Fruit fly (Drosophila melanogaster) whole organism, embryonic: ENCODE measurements around the gene CG15027.

ENCODE experiments used
- Atf3 ChIP-seq: fragments of 200-800 bp; sonication (Bioruptor generic); optimal IDR thresholded peaks from 3 replicates; lab custom pipeline; 2016; ENCODE audit warnings: missing biosample characterization, missing genetic modification characterization
- Bdp1 ChIP-seq: fragments of 200-800 bp; sonication (Bioruptor generic); optimal IDR thresholded peaks from 3 replicates; lab custom pipeline; 2016; ENCODE audit warnings: missing biosample characterization, missing genetic modification characterization
- BtbVII ChIP-seq: fragments of 200-800 bp; sonication (Bioruptor generic); optimal IDR thresholded peaks from 3 replicates; lab custom pipeline; 2017; ENCODE audit warnings: missing biosample characterization, mild to moderate bottlenecking, missing genetic modification characterization
- CG10654 ChIP-seq: fragments of 200-800 bp; sonication (Bioruptor generic); optimal IDR thresholded peaks from 2 replicates; lab custom pipeline; 2016; ENCODE audit warnings: missing biosample characterization, missing genetic modification characterization
- CG11695 ChIP-seq: fragments of 200-800 bp; sonication (Bioruptor generic); IDR thresholded peaks from 3 replicates; pipeline ENCODE4 v1.3.6; 2022; ENCODE audit warnings: missing biosample characterization, missing genetic modification characterization
- CG12236 ChIP-seq: fragments of 200-800 bp; sonication (Bioruptor generic); optimal IDR thresholded peaks from 2 replicates; lab custom pipeline; 2016; ENCODE audit warnings: missing biosample characterization, missing genetic modification characterization
- CG13287 ChIP-seq: fragments of 200-800 bp; sonication (Bioruptor generic); IDR thresholded peaks from 2 replicates; pipeline ENCODE4 v1.3.6; 2022; ENCODE audit warnings: missing biosample characterization, missing genetic modification characterization; ENCODE audit not compliant: partially characterized antibody
- CG15696 ChIP-seq: fragments of 200-800 bp; sonication (Bioruptor generic); optimal IDR thresholded peaks from 2 replicates; lab custom pipeline; 2019; ENCODE audit warnings: missing biosample characterization, mild to moderate bottlenecking, missing genetic modification characterization, moderate library complexity
- CG1603 ChIP-seq: fragments of 200-800 bp; sonication (Bioruptor generic); optimal IDR thresholded peaks from 2 replicates; lab custom pipeline; 2019; ENCODE audit warnings: missing biosample characterization, mild to moderate bottlenecking, missing genetic modification characterization, moderate library complexity
- CG2120 ChIP-seq: fragments of 200-800 bp; sonication (Bioruptor generic); optimal IDR thresholded peaks from 3 replicates; lab custom pipeline; 2016; ENCODE audit warnings: missing biosample characterization, missing genetic modification characterization
- CG31441 ChIP-seq: fragments of 200-800 bp; sonication (Bioruptor generic); IDR thresholded peaks from 2 replicates; pipeline ENCODE4 v1.3.6; 2022; ENCODE audit warnings: missing biosample characterization, missing genetic modification characterization
- CG3163 ChIP-seq: fragments of 200-800 bp; sonication (Bioruptor generic); optimal IDR thresholded peaks from 3 replicates; lab custom pipeline; 2016; ENCODE audit warnings: missing biosample characterization, missing genetic modification characterization
- CG3847 ChIP-seq: fragments of 200-800 bp; sonication (Bioruptor generic); IDR thresholded peaks from 2 replicates; pipeline ENCODE4 v1.3.6; 2022; ENCODE audit warnings: missing biosample characterization, missing genetic modification characterization
- CG5180 ChIP-seq: fragments of 200-800 bp; sonication (Bioruptor generic); optimal IDR thresholded peaks from 3 replicates; lab custom pipeline; 2017; ENCODE audit warnings: missing biosample characterization, missing genetic modification characterization, mild to moderate bottlenecking, moderate library complexity, missing genetic modification reagents
- CG6765 ChIP-seq: fragments of 200-800 bp; sonication (Bioruptor generic); optimal IDR thresholded peaks from 3 replicates; lab custom pipeline; 2017; ENCODE audit warnings: missing biosample characterization, mild to moderate bottlenecking, missing genetic modification characterization
- CG7372 ChIP-seq: fragments of 200-800 bp; sonication (Bioruptor generic); IDR thresholded peaks from 2 replicates; pipeline ENCODE4 v1.3.6; 2022; ENCODE audit warnings: missing biosample characterization, missing genetic modification characterization
- CG8089 ChIP-seq: fragments of 200-800 bp; sonication (Bioruptor generic); optimal IDR thresholded peaks from 3 replicates; lab custom pipeline; 2016; ENCODE audit warnings: missing biosample characterization, missing genetic modification characterization
- CG9727 ChIP-seq: fragments of 200-800 bp; sonication (Bioruptor generic); optimal IDR thresholded peaks from 3 replicates; lab custom pipeline; 2017; ENCODE audit warnings: missing biosample characterization, mild to moderate bottlenecking, missing genetic modification characterization
- CG9797 ChIP-seq: fragments of 200-800 bp; sonication (Bioruptor generic); optimal IDR thresholded peaks from 3 replicates; lab custom pipeline; 2018; ENCODE audit warnings: missing biosample characterization, mild to moderate bottlenecking, missing genetic modification characterization
- CG9876 ChIP-seq: fragments of 200-800 bp; sonication (Bioruptor generic); optimal IDR thresholded peaks from 2 replicates; lab custom pipeline; 2016; ENCODE audit warnings: missing biosample characterization, missing genetic modification characterization
- CrebB ChIP-seq: fragments of 200-800 bp; sonication (Bioruptor generic); optimal IDR thresholded peaks from 3 replicates; lab custom pipeline; 2018; ENCODE audit warnings: missing biosample characterization, mild to moderate bottlenecking, missing genetic modification characterization
- Doc2 ChIP-seq: fragments of 200-800 bp; sonication (Bioruptor generic); IDR thresholded peaks from 2 replicates; pipeline ENCODE4 v1.3.6; 2022; ENCODE audit warnings: missing biosample characterization, missing genetic modification characterization
- E2f2 ChIP-seq: fragments of 200-800 bp; sonication (Bioruptor generic); IDR thresholded peaks from 2 replicates; pipeline ENCODE4 v1.3.6; 2022; ENCODE audit warnings: missing biosample characterization, missing genetic modification characterization
- H15 ChIP-seq: fragments of 200-800 bp; sonication (Bioruptor generic); IDR thresholded peaks from 3 replicates; pipeline ENCODE4 v1.3.6; 2022; ENCODE audit warnings: missing biosample characterization, missing genetic modification characterization
- HHEX ChIP-seq: fragments of 200-800 bp; sonication (Bioruptor generic); optimal IDR thresholded peaks from 3 replicates; lab custom pipeline; 2017; ENCODE audit warnings: missing biosample characterization, mild to moderate bottlenecking, missing genetic modification characterization, missing genetic modification reagents
- HmgZ ChIP-seq: fragments of 200-800 bp; sonication (Bioruptor generic); optimal IDR thresholded peaks from 2 replicates; lab custom pipeline; 2018; ENCODE audit warnings: missing biosample characterization, mild to moderate bottlenecking, missing genetic modification characterization
- Hr3 ChIP-seq: fragments of 200-800 bp; sonication (Bioruptor generic); optimal IDR thresholded peaks from 3 replicates; lab custom pipeline; 2016; ENCODE audit warnings: missing biosample characterization, missing genetic modification characterization
- Hr39 ChIP-seq: fragments of >200 bp; optimal IDR thresholded peaks from 2 replicates; lab custom pipeline; 2017
- Lim3 ChIP-seq: fragments of 200-800 bp; sonication (Bioruptor generic); IDR thresholded peaks from 2 replicates; pipeline ENCODE4 v1.3.6; 2022; ENCODE audit warnings: missing biosample characterization, missing genetic modification characterization
- Opbp ChIP-seq: fragments of 200-800 bp; sonication (Bioruptor generic); IDR thresholded peaks from 3 replicates; pipeline ENCODE4 v1.3.6; 2022; ENCODE audit warnings: missing biosample characterization, missing genetic modification characterization; ENCODE audit not compliant: partially characterized antibody
- Optix ChIP-seq: fragments of 200-800 bp; sonication (Bioruptor generic); IDR thresholded peaks from 3 replicates; pipeline ENCODE4 v1.3.6; 2022; ENCODE audit warnings: missing biosample characterization, missing genetic modification characterization
- Ptx1 ChIP-seq: fragments of 200-800 bp; sonication (Bioruptor generic); IDR thresholded peaks from 2 replicates; pipeline ENCODE4 v1.3.6; 2022; ENCODE audit warnings: missing biosample characterization, missing genetic modification characterization
- Sin3A ChIP-seq: fragments of >200 bp; optimal IDR thresholded peaks from 2 replicates; lab custom pipeline; 2018
- Six4 ChIP-seq: fragments of 200-800 bp; sonication (Bioruptor generic); optimal IDR thresholded peaks from 2 replicates; lab custom pipeline; 2016; ENCODE audit warnings: missing biosample characterization, missing genetic modification characterization
- Spps ChIP-seq: fragments of 200-800 bp; sonication (Bioruptor generic); optimal IDR thresholded peaks from 2 replicates; lab custom pipeline; 2018; ENCODE audit warnings: missing biosample characterization, mild to moderate bottlenecking, missing genetic modification characterization
- Ssrp ChIP-seq: fragments of 200-800 bp; sonication (Bioruptor generic); optimal IDR thresholded peaks from 2 replicates; lab custom pipeline; 2018; ENCODE audit warnings: missing biosample characterization, mild to moderate bottlenecking, missing genetic modification characterization, moderate library complexity
- br ChIP-seq: fragments of >200 bp; optimal IDR thresholded peaks from 2 replicates; lab custom pipeline; 2017
- crc ChIP-seq: fragments of 200-800 bp; sonication (Bioruptor generic); optimal IDR thresholded peaks from 2 replicates; lab custom pipeline; 2016; ENCODE audit warnings: missing biosample characterization, missing genetic modification characterization
- fd102C ChIP-seq: fragments of 200-800 bp; sonication (Bioruptor generic); optimal IDR thresholded peaks from 2 replicates; lab custom pipeline; 2018; ENCODE audit warnings: missing biosample characterization, mild to moderate bottlenecking, missing genetic modification characterization, moderate library complexity
- ham ChIP-seq: fragments of 200-800 bp; sonication (Bioruptor generic); IDR thresholded peaks from 2 replicates; pipeline ENCODE4 v1.3.6; 2022; ENCODE audit warnings: missing biosample characterization, missing genetic modification characterization
- hb ChIP-seq: fragments of 200-800 bp; sonication (Bioruptor generic); IDR thresholded peaks from 3 replicates; pipeline ENCODE4 v1.3.6; 2022; ENCODE audit warnings: missing biosample characterization, missing genetic modification characterization; ENCODE audit not compliant: partially characterized antibody
- her ChIP-seq: fragments of 200-800 bp; sonication (Bioruptor generic); optimal IDR thresholded peaks from 2 replicates; lab custom pipeline; 2016; ENCODE audit warnings: missing biosample characterization, missing genetic modification characterization
- hth ChIP-seq: fragments of >200 bp; optimal IDR thresholded peaks from 2 replicates; lab custom pipeline; 2017; ENCODE audit warnings: inconsistent platforms
- inv ChIP-seq: fragments of 200-800 bp; sonication (Bioruptor generic); IDR thresholded peaks from 2 replicates; pipeline ENCODE4 v1.3.6; 2022; ENCODE audit warnings: missing biosample characterization, missing genetic modification characterization; ENCODE audit not compliant: partially characterized antibody
- nau ChIP-seq: fragments of 200-800 bp; sonication (Bioruptor generic); optimal IDR thresholded peaks from 3 replicates; lab custom pipeline; 2017; ENCODE audit warnings: missing biosample characterization, mild to moderate bottlenecking, missing genetic modification characterization, missing genetic modification reagents
- pita ChIP-seq: fragments of 200-800 bp; sonication (Bioruptor generic); optimal IDR thresholded peaks from 2 replicates; lab custom pipeline; 2017; ENCODE audit warnings: missing biosample characterization, mild to moderate bottlenecking, missing genetic modification characterization
- sens ChIP-seq: fragments of 200-800 bp; sonication (Bioruptor generic); peaks from one replicate; lab custom pipeline; 2016; ENCODE audit warnings: missing biosample characterization, missing genetic modification characterization
- shn ChIP-seq: fragments of 200-800 bp; sonication (Bioruptor generic); optimal IDR thresholded peaks from 3 replicates; lab custom pipeline; 2016; ENCODE audit warnings: missing biosample characterization, missing genetic modification characterization
- slbo ChIP-seq: fragments of 200-800 bp; sonication (Bioruptor generic); IDR thresholded peaks from 2 replicates; pipeline ENCODE4 v1.3.6; 2022; ENCODE audit warnings: missing biosample characterization, missing genetic modification characterization
- sqz ChIP-seq: fragments of 200-800 bp; sonication (Bioruptor generic); optimal IDR thresholded peaks from 3 replicates; lab custom pipeline; 2018; ENCODE audit warnings: missing biosample characterization, mild to moderate bottlenecking, missing genetic modification characterization
- usp ChIP-seq: fragments of >200 bp; optimal IDR thresholded peaks from 2 replicates; lab custom pipeline; 2017; ENCODE audit warnings: missing biosample characterization, missing genetic modification characterization
- vnd ChIP-seq: fragments of 200-800 bp; sonication (Bioruptor generic); IDR thresholded peaks from 3 replicates; pipeline ENCODE4 v1.3.6; 2022; ENCODE audit warnings: missing biosample characterization, missing genetic modification characterization; ENCODE audit not compliant: partially characterized antibody

Gene CG15027

dm6 chrX:15084580-15085138, 968 bp downstream of the CG15027 start, which contains the start of gene Cox17 (continued):
- TF ChIP-seq CG11695 (GFP tag; lab: Robert Waterston, UW), result peak; percentile 71; the same call in 2 of the 3 replicates
- TF ChIP-seq Sin3A (lab: Kevin White, UChicago), result peak; percentile 57
- TF ChIP-seq CG9876, result peak; percentile 57
- TF ChIP-seq CG9727 (GFP tag; lab: Kevin White, UChicago), result peak; percentile 88
- TF ChIP-seq shn (GFP tag; lab: Kevin White, UChicago), result peak; percentile 62
- peak; percentile 56; the same call in 2 of the 3 replicates for TF ChIP-seq Opbp
- peak; percentile 83 for TF ChIP-seq CG3847 (GFP tag; lab: Robert Waterston, UW)
- TF ChIP-seq HHEX, result peak; percentile 61
- peak; percentile 66 for TF ChIP-seq CG5180 (GFP tag; lab: Kevin White, UChicago)
- TF ChIP-seq crc (GFP tag; lab: Kevin White, UChicago), result peak; percentile 47
- TF ChIP-seq CG13287 (GFP tag; lab: Robert Waterston, UW), result peak; percentile 80
- TF ChIP-seq Bdp1, result peak; percentile 48
- peak; percentile 73 for TF ChIP-seq nau (GFP tag; lab: Kevin White, UChicago)
- TF ChIP-seq HmgZ, result peak; percentile 82
- TF ChIP-seq Hr3 (GFP tag; lab: Kevin White, UChicago), result peak; percentile 88
- TF ChIP-seq CG12236 (GFP tag; lab: Kevin White, UChicago), result peak; percentile 13
- TF ChIP-seq Atf3 (GFP tag; lab: Kevin White, UChicago), result peak; percentile 48
- TF ChIP-seq E2f2 (GFP tag; lab: Robert Waterston, UW), result peak; percentile 43; the same call in 1 of the 2 replicates
- TF ChIP-seq CG15696 (tag; lab: Kevin White, UChicago), result peak; percentile 77
- TF ChIP-seq fd102C (GFP tag; lab: Kevin White, UChicago), result no peak
- TF ChIP-seq BtbVII (GFP tag; lab: Kevin White, UChicago), result peak; percentile 78
- TF ChIP-seq CG8089, result peak; percentile 66
- TF ChIP-seq Six4 (GFP tag; lab: Kevin White, UChicago), result peak; percentile 78
- TF ChIP-seq Doc2 (GFP tag; lab: Robert Waterston, UW), result no peak
- TF ChIP-seq inv, result peak; percentile 75
- TF ChIP-seq Optix, result peak; percentile 44; the same call in 1 of the 3 replicates
- peak; percentile 80 for TF ChIP-seq slbo (GFP tag; lab: Robert Waterston, UW)
- peak; percentile 78 for TF ChIP-seq CG10654 (GFP tag; lab: Kevin White, UChicago)
- TF ChIP-seq sqz (GFP tag; lab: Kevin White, UChicago), result peak; percentile 75
- TF ChIP-seq H15 (GFP tag; lab: Robert Waterston, UW), result 0 out of 3 replicates have a peak, but pooled peaks have one; percentile 31
- peak; percentile 2 for TF ChIP-seq CG9797 (GFP tag; lab: Kevin White, UChicago)
- no peak for TF ChIP-seq usp (GFP tag; lab: Kevin White, UChicago)
- peak; percentile 23 for TF ChIP-seq her (GFP tag; lab: Kevin White, UChicago)
- peak; percentile 90 for TF ChIP-seq CG31441 (GFP tag; lab: Robert Waterston, UW)
- peak; percentile 86 for TF ChIP-seq CG2120 (GFP tag; lab: Kevin White, UChicago)
- TF ChIP-seq sens (GFP tag; lab: Kevin White, UChicago), result peak; percentile 95
- TF ChIP-seq CG6765 (GFP tag; lab: Kevin White, UChicago), result peak; percentile 58
- no peak for TF ChIP-seq br (lab: Kevin White, UChicago)
- no peak for TF ChIP-seq Hr39 (lab: Kevin White, UChicago)
- TF ChIP-seq Spps, result peak; percentile 50
- TF ChIP-seq CG3163, result peak; percentile 19
- peak; percentile 67; the same call in 1 of the 3 replicates for TF ChIP-seq hb (GFP tag; lab: Robert Waterston, UW)
- TF ChIP-seq hth (lab: Kevin White, UChicago), result no peak
- TF ChIP-seq ham (GFP tag; lab: Robert Waterston, UW), result no peak
- TF ChIP-seq CrebB (tag; lab: Kevin White, UChicago), result peak; percentile 22
- TF ChIP-seq pita (GFP tag; lab: Kevin White, UChicago), result no peak
- peak; percentile 78 for TF ChIP-seq vnd (GFP tag; lab: Robert Waterston, UW)
- TF ChIP-seq Ssrp (tag; lab: Kevin White, UChicago), result peak; percentile 84
- TF ChIP-seq Ptx1 (GFP tag; lab: Robert Waterston, UW), result peak; percentile 83
- no peak for TF ChIP-seq Lim3 (GFP tag; lab: Robert Waterston, UW)
- TF ChIP-seq CG1603 (tag; lab: Kevin White, UChicago), result peak; percentile 24
- peak; percentile 57 for TF ChIP-seq CG7372 (GFP tag; lab: Robert Waterston, UW)
